Fruit fly (Drosophila melanogaster) whole organism, embryonic: ENCODE data around the gene CG31077.

Experiments used
- CG11695 ChIP-seq: fragments of 200-800 bp; sonication (Bioruptor generic); IDR thresholded peaks from 3 replicates; pipeline ENCODE4 v1.3.6; 2022; ENCODE audit warnings: missing biosample characterization, missing genetic modification characterization
- CG12071 ChIP-seq: fragments of 200-800 bp; sonication (Bioruptor generic); optimal IDR thresholded peaks from 3 replicates; lab custom pipeline; 2018; ENCODE audit warnings: missing biosample characterization, mild to moderate bottlenecking, missing genetic modification characterization
- CG12219 ChIP-seq: fragments of 200-800 bp; sonication (Bioruptor generic); optimal IDR thresholded peaks from 3 replicates; lab custom pipeline; 2018; ENCODE audit warnings: missing biosample characterization, mild to moderate bottlenecking, missing genetic modification characterization
- CG14014 ChIP-seq: fragments of 200-800 bp; sonication (Bioruptor generic); IDR thresholded peaks from 2 replicates; pipeline ENCODE4 v1.3.6; 2022; ENCODE audit warnings: missing biosample characterization, missing genetic modification characterization
- CG14710 ChIP-seq: fragments of 200-800 bp; sonication (Bioruptor generic); optimal IDR thresholded peaks from 3 replicates; lab custom pipeline; 2019; ENCODE audit warnings: missing biosample characterization, mild to moderate bottlenecking, missing genetic modification characterization, moderate library complexity
- CG1529 ChIP-seq: fragments of 200-800 bp; sonication (Bioruptor generic); optimal IDR thresholded peaks from 3 replicates; lab custom pipeline; 2018; ENCODE audit warnings: missing biosample characterization, missing genetic modification characterization
- CG15514 ChIP-seq: fragments of 200-800 bp; sonication (Bioruptor generic); optimal IDR thresholded peaks from 3 replicates; lab custom pipeline; 2017; ENCODE audit warnings: missing biosample characterization, missing genetic modification characterization, mild to moderate bottlenecking, moderate library complexity, missing genetic modification reagents
- CG15696 ChIP-seq: fragments of 200-800 bp; sonication (Bioruptor generic); optimal IDR thresholded peaks from 2 replicates; lab custom pipeline; 2019; ENCODE audit warnings: missing biosample characterization, mild to moderate bottlenecking, missing genetic modification characterization, moderate library complexity
- CG16815 ChIP-seq: fragments of 200-800 bp; sonication (Bioruptor generic); optimal IDR thresholded peaks from 3 replicates; lab custom pipeline; 2017; ENCODE audit warnings: missing biosample characterization, mild to moderate bottlenecking, missing genetic modification characterization
- CG17385 ChIP-seq: fragments of 200-800 bp; sonication (Bioruptor generic); optimal IDR thresholded peaks from 3 replicates; lab custom pipeline; 2018; ENCODE audit warnings: missing biosample characterization, mild to moderate bottlenecking, missing genetic modification characterization
- CG18619 ChIP-seq: fragments of 200-800 bp; sonication (Bioruptor generic); optimal IDR thresholded peaks from 3 replicates; lab custom pipeline; 2017; ENCODE audit warnings: missing biosample characterization, mild to moderate bottlenecking, missing genetic modification characterization
- CG2199 ChIP-seq: fragments of 200-800 bp; sonication (Bioruptor generic); IDR thresholded peaks from 3 replicates; pipeline ENCODE4 v1.3.6; 2022; ENCODE audit warnings: missing biosample characterization, missing genetic modification characterization
- CG31224 ChIP-seq: fragments of 200-800 bp; sonication (Bioruptor generic); IDR thresholded peaks from 2 replicates; pipeline ENCODE4 v1.3.6; 2022; ENCODE audit warnings: missing biosample characterization, missing genetic modification characterization
- CG31441 ChIP-seq: fragments of 200-800 bp; sonication (Bioruptor generic); IDR thresholded peaks from 2 replicates; pipeline ENCODE4 v1.3.6; 2022; ENCODE audit warnings: missing biosample characterization, missing genetic modification characterization
- CG32532 ChIP-seq: fragments of 200-800 bp; sonication (Bioruptor generic); IDR thresholded peaks from 2 replicates; pipeline ENCODE4 v1.3.6; 2022; ENCODE audit warnings: missing biosample characterization, missing genetic modification characterization
- CG32772 ChIP-seq: fragments of 200-800 bp; sonication (Bioruptor generic); IDR thresholded peaks from 2 replicates; pipeline ENCODE4 v1.3.6; 2022; ENCODE audit warnings: missing biosample characterization, missing genetic modification characterization
- CG3726 ChIP-seq: fragments of 200-800 bp; sonication (Bioruptor generic); IDR thresholded peaks from 3 replicates; pipeline ENCODE4, ENCODE4 v1.3.6; 2022; ENCODE audit warnings: missing biosample characterization, missing genetic modification characterization
- CG3847 ChIP-seq: fragments of 200-800 bp; sonication (Bioruptor generic); IDR thresholded peaks from 2 replicates; pipeline ENCODE4 v1.3.6; 2022; ENCODE audit warnings: missing biosample characterization, missing genetic modification characterization
- CG5180 ChIP-seq: fragments of 200-800 bp; sonication (Bioruptor generic); optimal IDR thresholded peaks from 3 replicates; lab custom pipeline; 2017; ENCODE audit warnings: missing biosample characterization, missing genetic modification characterization, mild to moderate bottlenecking, moderate library complexity, missing genetic modification reagents
- CG6854 ChIP-seq: fragments of 200-800 bp; sonication (Bioruptor generic); optimal IDR thresholded peaks from 3 replicates; lab custom pipeline; 2017; ENCODE audit warnings: missing biosample characterization, mild to moderate bottlenecking, missing genetic modification characterization
- CG7786 ChIP-seq: fragments of 200-800 bp; sonication (Bioruptor generic); optimal IDR thresholded peaks from 2 replicates; lab custom pipeline; 2016; ENCODE audit warnings: missing biosample characterization, missing genetic modification characterization
- CG7839 ChIP-seq: fragments of 200-800 bp; sonication (Bioruptor generic); optimal IDR thresholded peaks from 3 replicates; lab custom pipeline; 2018; ENCODE audit warnings: missing biosample characterization, mild to moderate bottlenecking, missing genetic modification characterization, moderate library complexity
- CG8944 ChIP-seq: fragments of 200-800 bp; sonication (Bioruptor generic); optimal IDR thresholded peaks from 3 replicates; lab custom pipeline; 2016; ENCODE audit warnings: missing biosample characterization, missing genetic modification characterization
- Chrac-16 ChIP-seq: fragments of 200-800 bp; sonication (Bioruptor generic); optimal IDR thresholded peaks from 3 replicates; lab custom pipeline; 2016; ENCODE audit warnings: missing biosample characterization, missing genetic modification characterization
- Dad ChIP-seq: fragments of 200-800 bp; sonication (Bioruptor generic); optimal IDR thresholded peaks from 3 replicates; lab custom pipeline; 2016; ENCODE audit warnings: missing biosample characterization, missing genetic modification characterization
- Dek ChIP-seq: fragments of 200-800 bp; sonication (Bioruptor generic); optimal IDR thresholded peaks from 3 replicates; lab custom pipeline; 2019; ENCODE audit warnings: missing biosample characterization, mild to moderate bottlenecking, missing genetic modification characterization, moderate library complexity
- Drgx ChIP-seq: fragments of 200-800 bp; sonication (Bioruptor generic); IDR thresholded peaks from 2 replicates; pipeline ENCODE4 v1.3.6; 2022; ENCODE audit warnings: missing biosample characterization, missing genetic modification characterization
- ERR ChIP-seq: fragments of 200-800 bp; sonication (Bioruptor generic); optimal IDR thresholded peaks from 2 replicates; lab custom pipeline; 2016; ENCODE audit warnings: missing biosample characterization, missing genetic modification characterization
- Hmr ChIP-seq: fragments of 200-800 bp; sonication (Bioruptor generic); optimal IDR thresholded peaks from 3 replicates; lab custom pipeline; 2017; ENCODE audit warnings: mild to moderate bottlenecking, missing biosample characterization, missing genetic modification reagents, missing genetic modification characterization
- Hr78 ChIP-seq, 2 experiments: fragments of 200-800 bp in 1 of 2; fragments of >200 bp in 1 of 2; sonication (Bioruptor generic) in 1 of 2; optimal IDR thresholded peaks; 2 replicates each; lab custom pipeline; 2017 to 2019; ENCODE audit warnings: missing biosample characterization in 2 of 2, missing genetic modification characterization in 2 of 2, mild to moderate bottlenecking in 1 of 2, moderate library complexity in 1 of 2
- Max ChIP-seq: fragments of 200-800 bp; sonication (Bioruptor generic); optimal IDR thresholded peaks from 2 replicates; lab custom pipeline; 2016; ENCODE audit warnings: missing biosample characterization, mild to moderate bottlenecking, missing genetic modification characterization
- NK7.1 ChIP-seq: fragments of 200-800 bp; sonication (Bioruptor generic); optimal IDR thresholded peaks from 3 replicates; lab custom pipeline; 2016; ENCODE audit warnings: missing biosample characterization, missing genetic modification characterization
- NfI ChIP-seq: fragments of 200-800 bp; sonication (Bioruptor generic); optimal IDR thresholded peaks from 3 replicates; lab custom pipeline; 2018; ENCODE audit warnings: missing biosample characterization, mild to moderate bottlenecking, missing genetic modification characterization, moderate library complexity
- Ptx1 ChIP-seq: fragments of 200-800 bp; sonication (Bioruptor generic); IDR thresholded peaks from 2 replicates; pipeline ENCODE4 v1.3.6; 2022; ENCODE audit warnings: missing biosample characterization, missing genetic modification characterization
- Sox100B ChIP-seq: fragments of 200-800 bp; sonication (Bioruptor generic); optimal IDR thresholded peaks from 3 replicates; lab custom pipeline; 2018; ENCODE audit warnings: missing biosample characterization, mild to moderate bottlenecking, missing genetic modification characterization
- Tbp ChIP-seq: fragments of >200 bp; optimal IDR thresholded peaks from 2 replicates; lab custom pipeline; 2018; ENCODE audit warnings: missing biosample characterization, missing genetic modification characterization
- al ChIP-seq: fragments of 200-800 bp; sonication (Bioruptor generic); IDR thresholded peaks from 2 replicates; pipeline ENCODE4 v1.3.6; 2022; ENCODE audit warnings: missing biosample characterization, missing genetic modification characterization
- bsh ChIP-seq, 2 experiments: fragments of 200-800 bp; sonication (Bioruptor generic); optimal IDR thresholded peaks; 2 replicates each; lab custom pipeline; 2017 to 2018; ENCODE audit warnings: mild to moderate bottlenecking in 2 of 2, missing biosample characterization in 2 of 2, missing genetic modification characterization in 2 of 2, moderate library complexity in 1 of 2
- danr ChIP-seq: fragments of 200-800 bp; sonication (Bioruptor generic); IDR thresholded peaks from 2 replicates; pipeline ENCODE4 v1.3.6; 2022; ENCODE audit warnings: missing biosample characterization, missing genetic modification characterization
- dm ChIP-seq: fragments of 200-800 bp; sonication (Bioruptor generic); optimal IDR thresholded peaks from 3 replicates; lab custom pipeline; 2016; ENCODE audit warnings: missing biosample characterization, missing genetic modification characterization
- hkb ChIP-seq, 2 experiments: fragments of 200-800 bp in 1 of 2; fragments of >200 bp in 1 of 2; sonication (Bioruptor generic) in 1 of 2; IDR thresholded peaks in 1 of 2; optimal IDR thresholded peaks in 1 of 2; 2 replicates each; pipeline versions ENCODE4 v1.3.6 to Lab custom; 2017 to 2022; ENCODE audit warnings: missing biosample characterization in 1 of 2, missing genetic modification characterization in 1 of 2
- pho ChIP-seq: fragments of 200-800 bp; sonication (Bioruptor generic); optimal IDR thresholded peaks from 2 replicates; lab custom pipeline; 2016; ENCODE audit warnings: missing biosample characterization, missing genetic modification characterization
- phol ChIP-seq: fragments of 200-800 bp; sonication (Bioruptor generic); optimal IDR thresholded peaks from 3 replicates; lab custom pipeline; 2018; ENCODE audit warnings: missing biosample characterization, mild to moderate bottlenecking, missing genetic modification characterization, moderate library complexity
- pros ChIP-seq: fragments of 200-800 bp; sonication (Bioruptor generic); optimal IDR thresholded peaks from 3 replicates; lab custom pipeline; 2019; ENCODE audit warnings: missing biosample characterization, mild to moderate bottlenecking, missing genetic modification characterization, moderate library complexity
- ranshi ChIP-seq: fragments of 200-800 bp; sonication (Bioruptor generic); IDR thresholded peaks from 2 replicates; pipeline ENCODE4 v1.3.6; 2022; ENCODE audit warnings: missing biosample characterization, missing genetic modification characterization
- sqz ChIP-seq: fragments of 200-800 bp; sonication (Bioruptor generic); optimal IDR thresholded peaks from 3 replicates; lab custom pipeline; 2018; ENCODE audit warnings: missing biosample characterization, mild to moderate bottlenecking, missing genetic modification characterization
- sr ChIP-seq: fragments of 200-800 bp; sonication (Bioruptor generic); IDR thresholded peaks from 3 replicates; pipeline ENCODE4 v1.3.6; 2022; ENCODE audit warnings: missing biosample characterization, missing genetic modification characterization
- ttk ChIP-seq: fragments of 200-800 bp; sonication (Bioruptor generic); IDR thresholded peaks from 2 replicates; pipeline ENCODE4 v2.1.2; 2022; ENCODE audit warnings: missing biosample characterization, missing genetic modification characterization
- zfh2 ChIP-seq: fragments of 200-800 bp; sonication (Bioruptor generic); optimal IDR thresholded peaks from 2 replicates; lab custom pipeline; 2016; ENCODE audit warnings: missing biosample characterization, missing genetic modification characterization

Gene CG31077

DNA sequence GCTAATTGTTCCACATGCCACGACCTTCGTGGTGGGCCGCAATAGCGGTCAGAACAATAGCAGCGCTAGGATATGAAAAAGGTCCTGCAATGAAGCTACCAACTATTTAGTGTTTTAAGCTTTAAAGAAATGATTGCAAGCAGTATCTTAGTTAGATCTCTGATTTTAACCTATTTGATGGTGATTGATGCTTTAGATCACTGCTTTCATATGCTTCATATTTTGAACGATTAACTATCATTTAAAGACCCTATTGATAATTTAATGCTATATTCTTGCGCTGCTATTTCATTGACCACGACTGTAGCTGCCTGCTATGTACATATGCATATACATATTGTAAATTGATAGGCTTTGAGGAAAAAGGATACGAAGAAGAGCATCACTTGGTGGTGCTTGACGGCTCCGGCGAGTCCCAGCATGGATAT is 35.8 kb upstream of the CG31077 start (continued):
- TF ChIP-seq NfI (GFP tag; lab: Kevin White, UChicago) (peak; percentile 13), ERR (GFP tag; lab: Kevin White, UChicago) (peak; percentile 60), CG1529 (GFP tag; lab: Kevin White, UChicago) (peak; percentile 14), hkb (optimal IDR thresholded peaks at IDR 0.05; lab: Kevin White, UChicago) (no peak), hkb (GFP tag; IDR thresholded peaks at IDR 0.05; lab: Robert Waterston, UW) (peak; percentile 56; the same call in 1 of the 2 replicates), CG32772 (GFP tag; lab: Robert Waterston, UW) (0 out of 2 replicates have a peak, but pooled peaks have one; percentile 31), Hr78 (GFP tag; optimal IDR thresholded peaks at IDR 0.05; lab: Kevin White, UChicago) (peak in 1 of 2 experiments; percentile 25), Chrac-16 (GFP tag; lab: Kevin White, UChicago) (peak; percentile 6), CG7839 (tag; lab: Kevin White, UChicago) (peak; percentile 81), Drgx (GFP tag; lab: Robert Waterston, UW) (peak; percentile 71; the same call in 1 of the 2 replicates), NK7.1 (GFP tag; lab: Kevin White, UChicago) (peak; percentile 33), CG15696 (tag; lab: Kevin White, UChicago) (peak; percentile 86), Tbp (GFP tag; lab: Kevin White, UChicago) (no peak), CG11695 (GFP tag; lab: Robert Waterston, UW) (peak; percentile 83), phol (tag; lab: Kevin White, UChicago) (peak; percentile 81), CG8944 (GFP tag; lab: Kevin White, UChicago) (peak; percentile 52), CG12071 (GFP tag; lab: Kevin White, UChicago) (peak; percentile 84), sqz (GFP tag; lab: Kevin White, UChicago) (peak; percentile 42), ranshi (GFP tag; lab: Robert Waterston, UW) (peak; percentile 23; the same call in 1 of the 2 replicates), CG14710 (tag; lab: Kevin White, UChicago) (peak; percentile 77), ttk (GFP tag; lab: Robert Waterston, UW) (peak; percentile 14; the same call in 1 of the 2 replicates), CG7786 (GFP tag; lab: Kevin White, UChicago) (peak; percentile 8), Max (peak; percentile 74), al (GFP tag; lab: Robert Waterston, UW) (no peak), zfh2 (GFP tag; lab: Kevin White, UChicago) (no peak), CG16815 (peak; percentile 24), CG12219 (peak; percentile 52), CG14014 (peak; percentile 45; the same call in 1 of the 2 replicates), CG18619 (peak; percentile 14), CG17385 (GFP tag; lab: Kevin White, UChicago) (peak; percentile 33), CG31441 (GFP tag; lab: Robert Waterston, UW) (peak; percentile 70), pho (peak; percentile 18), CG5180 (GFP tag; lab: Kevin White, UChicago) (peak; percentile 68), sr (0 out of 3 replicates have a peak, but pooled peaks have one; percentile 3), Dek (no peak), danr (GFP tag; lab: Robert Waterston, UW) (peak; percentile 63), CG3847 (GFP tag; lab: Robert Waterston, UW) (0 out of 2 replicates have a peak, but pooled peaks have one; percentile 30), Sox100B (peak; percentile 76), CG32532 (GFP tag; lab: Robert Waterston, UW) (peak; percentile 75), dm (GFP tag; lab: Kevin White, UChicago) (no peak), CG3726 (GFP tag; lab: Robert Waterston, UW) (no peak), bsh (GFP tag; optimal IDR thresholded peaks at IDR 0.05; lab: Kevin White, UChicago) (peak; percentile 46 to 48), CG2199 (GFP tag; lab: Robert Waterston, UW) (no peak), CG15514 (GFP tag; lab: Kevin White, UChicago) (peak; percentile 68), pros (GFP tag; lab: Kevin White, UChicago) (no peak), CG31224 (GFP tag; lab: Robert Waterston, UW) (peak; percentile 26; the same call in 1 of the 2 replicates), Dad (GFP tag; lab: Kevin White, UChicago) (no peak), CG6854 (GFP tag; lab: Kevin White, UChicago) (peak; percentile 53), Ptx1 (GFP tag; lab: Robert Waterston, UW) (peak; percentile 45; the same call in 1 of the 2 replicates), Hmr (GFP tag; lab: Kevin White, UChicago) (peak; percentile 48)
